Worm (Caenorhabditis elegans): ENCODE results near the gene frpr-10.

DNA sequence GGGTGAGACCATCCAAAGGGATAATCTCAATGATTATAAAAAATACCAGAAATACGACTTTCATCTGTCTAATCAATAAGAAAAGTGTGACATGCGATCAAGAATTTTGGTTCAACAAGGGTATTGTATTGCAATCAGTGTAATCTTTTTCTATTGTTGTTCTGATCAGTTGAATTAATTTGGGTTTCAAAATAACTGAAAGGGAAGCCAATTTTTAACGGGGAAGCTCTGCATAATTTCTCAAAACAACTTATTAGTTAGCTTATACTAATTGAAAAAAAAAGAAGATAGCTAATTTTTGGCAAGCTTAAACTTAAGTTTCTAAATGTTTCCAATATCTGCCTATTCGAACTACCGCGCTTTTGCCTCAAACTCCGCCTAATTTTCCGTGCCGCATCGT, 30.4 kb upstream of the frpr-10 start, which contains the start of gene C49H3.12:
- TF ChIP-seq pqm-1 (tag; optimal IDR thresholded peaks at IDR 0.05) (no peak), sox-2 (GFP tag; IDR thresholded peaks at IDR 0.05) (no peak), nhr-11 (tag; optimal IDR thresholded peaks at IDR 0.05) (no peak), eyg-1 (tag; optimal IDR thresholded peaks at IDR 0.05) (no peak), ceh-19 (GFP tag; optimal IDR thresholded peaks at IDR 0.05) (no peak), lim-6 (tag; optimal IDR thresholded peaks at IDR 0.05) (no peak), pha-4 (tag; optimal IDR thresholded peaks at IDR 0.05) (no peak), fkh-10 (GFP tag; optimal IDR thresholded peaks at IDR 0.05) (no peak), rnt-1 (tag; optimal IDR thresholded peaks at IDR 0.05) (no peak), ets-4 (tag; optimal IDR thresholded peaks at IDR 0.05) (no peak), F13H6.1 (tag; optimal IDR thresholded peaks at IDR 0.05) (no peak), ceh-6 (GFP tag; optimal IDR thresholded peaks at IDR 0.05) (no peak), gmeb-2 (tag; optimal IDR thresholded peaks at IDR 0.05) (no peak), dve-1 (tag; optimal IDR thresholded peaks at IDR 0.05) (no peak)
